Worm (Caenorhabditis elegans) whole organism, L2 larva: ENCODE measurements around the gene srg-45.
A peak's percentile ranks its signal among the peaks of the same experiment; 100 is the strongest.

Source experiments
- C34F6.9 ChIP-seq: fragments of 150-350 bp; optimal IDR thresholded peaks from 2 replicates; lab custom pipeline; 2014; ENCODE audit warnings: missing biosample characterization, missing genetic modification characterization
- F13H6.1 ChIP-seq: sonication (generic microtip); optimal IDR thresholded peaks from 2 replicates; lab custom pipeline; 2016; ENCODE audit warnings: missing genetic modification characterization, missing compliant biosample characterization
- R02D3.7 ChIP-seq: fragments of 150-350 bp; optimal IDR thresholded peaks from 2 replicates; lab custom pipeline; 2014; ENCODE audit warnings: missing biosample characterization, missing genetic modification characterization
- Y55F3AM.14 ChIP-seq: fragments of 200-800 bp; sonication (Bioruptor generic); optimal IDR thresholded peaks from 2 replicates; lab custom pipeline; 2018; ENCODE audit warnings: mild to moderate bottlenecking, missing genetic modification characterization, missing compliant biosample characterization
- ZK546.5 ChIP-seq: sonication (generic microtip); optimal IDR thresholded peaks from 2 replicates; lab custom pipeline; 2017; ENCODE audit warnings: missing biosample characterization, missing genetic modification characterization
- alr-1 ChIP-seq: fragments of 150-350 bp; optimal IDR thresholded peaks from 2 replicates; lab custom pipeline; 2014; ENCODE audit warnings: missing biosample characterization, missing genetic modification characterization
- aly-2 ChIP-seq: fragments of 150-350 bp; optimal IDR thresholded peaks from 2 replicates; lab custom pipeline; 2014; ENCODE audit warnings: missing biosample characterization, missing genetic modification characterization
- ama-1 ChIP-seq: fragments of 150-350 bp; optimal IDR thresholded peaks from 2 replicates; lab custom pipeline; 2018; ENCODE audit warnings: inconsistent platforms
- blmp-1 ChIP-seq: sonication (generic microtip); optimal IDR thresholded peaks from 2 replicates; lab custom pipeline; 2017; ENCODE audit warnings: missing genetic modification characterization, mild to moderate bottlenecking, missing compliant biosample characterization, antibody characterized with exemption, moderate library complexity; ENCODE audit not compliant: insufficient read depth
- ceh-16 ChIP-seq: fragments of 150-350 bp; optimal IDR thresholded peaks from 2 replicates; lab custom pipeline; 2014; ENCODE audit warnings: missing biosample characterization, missing genetic modification characterization
- ceh-82 ChIP-seq: fragments of 150-350 bp; optimal IDR thresholded peaks from 2 replicates; lab custom pipeline; 2014; ENCODE audit warnings: missing biosample characterization, missing genetic modification characterization
- crh-2 ChIP-seq: sonication (generic microtip); optimal IDR thresholded peaks from 2 replicates; lab custom pipeline; 2017; ENCODE audit warnings: missing biosample characterization, missing genetic modification characterization
- dmd-4 ChIP-seq: sonication (generic microtip); optimal IDR thresholded peaks from 2 replicates; lab custom pipeline; 2017; ENCODE audit warnings: missing biosample characterization, missing genetic modification characterization
- egl-27 ChIP-seq: sonication (generic microtip); optimal IDR thresholded peaks from 3 replicates; lab custom pipeline; 2017; ENCODE audit warnings: missing biosample characterization, missing genetic modification reagents, missing genetic modification characterization
- elt-1 ChIP-seq: fragments of 150-350 bp; optimal IDR thresholded peaks from 2 replicates; lab custom pipeline; 2014; ENCODE audit warnings: missing biosample characterization, missing genetic modification characterization
- elt-3 ChIP-seq: sonication (generic microtip); optimal IDR thresholded peaks from 2 replicates; lab custom pipeline; 2017; ENCODE audit warnings: missing biosample characterization, missing genetic modification characterization
- fos-1 ChIP-seq: fragments of 150-350 bp; optimal IDR thresholded peaks from 2 replicates; lab custom pipeline; 2014; ENCODE audit warnings: missing biosample characterization, missing genetic modification characterization
- gmeb-1 ChIP-seq: fragments of 150-350 bp; optimal IDR thresholded peaks from 2 replicates; lab custom pipeline; 2014; ENCODE audit warnings: missing biosample characterization, missing genetic modification characterization
- lin-11 ChIP-seq: fragments of 150-350 bp; sonication (generic microtip); optimal IDR thresholded peaks from 2 replicates; lab custom pipeline; 2014; ENCODE audit warnings: missing biosample characterization, missing genetic modification characterization, inconsistent platforms, mixed read lengths
- lin-13 ChIP-seq: fragments of 150-350 bp; optimal IDR thresholded peaks from 2 replicates; lab custom pipeline; 2014; ENCODE audit warnings: missing biosample characterization, missing genetic modification reagents, missing genetic modification characterization
- lin-39 ChIP-seq: fragments of 150-350 bp; optimal IDR thresholded peaks from 2 replicates; lab custom pipeline; 2014; ENCODE audit warnings: missing biosample characterization, missing genetic modification reagents, missing genetic modification characterization
- lsy-2 ChIP-seq, 2 experiments: fragments of 150-350 bp in 1 of 2; sonication (generic microtip) in 1 of 2; optimal IDR thresholded peaks; 2 replicates each; lab custom pipeline; 2014 to 2017; ENCODE audit warnings: missing biosample characterization in 2 of 2, missing genetic modification characterization in 2 of 2
- mab-5 ChIP-seq: fragments of 150-350 bp; optimal IDR thresholded peaks from 2 replicates; lab custom pipeline; 2014; ENCODE audit warnings: missing biosample characterization, missing genetic modification characterization
- mbf-1 ChIP-seq: sonication (generic microtip); optimal IDR thresholded peaks from 2 replicates; lab custom pipeline; 2017; ENCODE audit warnings: missing biosample characterization, missing genetic modification characterization
- mdl-1 ChIP-seq, 2 experiments: fragments of 150-350 bp in 1 of 2; sonication (generic microtip) in 1 of 2; optimal IDR thresholded peaks; 2 replicates each; lab custom pipeline; 2017; ENCODE audit warnings: missing biosample characterization in 2 of 2, missing genetic modification characterization in 2 of 2
- nhr-10 ChIP-seq: sonication (generic microtip); optimal IDR thresholded peaks from 2 replicates; lab custom pipeline; 2017; ENCODE audit warnings: missing biosample characterization, missing genetic modification characterization
- nhr-11 ChIP-seq: fragments of 150-350 bp; optimal IDR thresholded peaks from 2 replicates; lab custom pipeline; 2014; ENCODE audit warnings: missing biosample characterization, missing genetic modification characterization
- nhr-12 ChIP-seq: fragments of 150-350 bp; optimal IDR thresholded peaks from 2 replicates; lab custom pipeline; 2014; ENCODE audit warnings: missing biosample characterization, missing genetic modification characterization
- nhr-129 ChIP-seq: fragments of 150-350 bp; optimal IDR thresholded peaks from 2 replicates; lab custom pipeline; 2014; ENCODE audit warnings: missing biosample characterization, missing genetic modification characterization
- nhr-21 ChIP-seq: fragments of 150-350 bp; optimal IDR thresholded peaks from 2 replicates; lab custom pipeline; 2014; ENCODE audit warnings: missing biosample characterization, missing genetic modification characterization
- nhr-23 ChIP-seq: fragments of 150-350 bp; optimal IDR thresholded peaks from 2 replicates; lab custom pipeline; 2014; ENCODE audit warnings: missing biosample characterization, missing genetic modification reagents, missing genetic modification characterization
- nhr-237 ChIP-seq: fragments of 150-350 bp; optimal IDR thresholded peaks from 2 replicates; lab custom pipeline; 2014; ENCODE audit warnings: missing biosample characterization, missing genetic modification characterization
- nhr-25 ChIP-seq: fragments of 150-350 bp; sonication (generic microtip); optimal IDR thresholded peaks from 3 replicates; lab custom pipeline; 2014; ENCODE audit warnings: missing biosample characterization, missing genetic modification characterization
- nhr-6 ChIP-seq: fragments of 150-350 bp; optimal IDR thresholded peaks from 2 replicates; lab custom pipeline; 2014; ENCODE audit warnings: missing biosample characterization, missing genetic modification characterization
- nhr-77 ChIP-seq: fragments of 150-350 bp; optimal IDR thresholded peaks from 2 replicates; lab custom pipeline; 2014; ENCODE audit warnings: missing biosample characterization, missing genetic modification characterization
- peb-1 ChIP-seq: fragments of 150-350 bp; optimal IDR thresholded peaks from 2 replicates; lab custom pipeline; 2014; ENCODE audit warnings: missing biosample characterization, missing genetic modification characterization
- sem-4 ChIP-seq: fragments of 150-350 bp; optimal IDR thresholded peaks from 2 replicates; lab custom pipeline; 2014; ENCODE audit warnings: missing biosample characterization, missing genetic modification reagents, missing genetic modification characterization
- skn-1 ChIP-seq: sonication (generic microtip); optimal IDR thresholded peaks from 2 replicates; lab custom pipeline; 2017; ENCODE audit warnings: missing biosample characterization, missing genetic modification characterization
- sma-3 ChIP-seq: sonication (generic microtip); optimal IDR thresholded peaks from 2 replicates; lab custom pipeline; 2016; ENCODE audit warnings: missing genetic modification reagents, missing genetic modification characterization, missing compliant biosample characterization
- sma-9 ChIP-seq, 2 experiments: fragments of 150-350 bp in 1 of 2; sonication (generic microtip) in 1 of 2; optimal IDR thresholded peaks; 2 replicates each; lab custom pipeline; 2014 to 2016; ENCODE audit warnings: missing genetic modification characterization in 2 of 2, mild to moderate bottlenecking in 1 of 2, missing biosample characterization in 1 of 2, missing compliant biosample characterization in 1 of 2, missing genetic modification reagents in 1 of 2, moderate library complexity in 1 of 2
- snpc-4 ChIP-seq: fragments of 150-350 bp; optimal IDR thresholded peaks from 2 replicates; lab custom pipeline; 2014; ENCODE audit warnings: missing biosample characterization, missing genetic modification characterization
- unc-39 ChIP-seq: fragments of 150-350 bp; optimal IDR thresholded peaks from 2 replicates; lab custom pipeline; 2014; ENCODE audit warnings: missing biosample characterization, missing genetic modification characterization
- unc-55 ChIP-seq: fragments of 150-350 bp; sonication (generic microtip); optimal IDR thresholded peaks from 3 replicates; lab custom pipeline; 2014; ENCODE audit warnings: missing biosample characterization, missing genetic modification reagents, missing genetic modification characterization
- unc-62 ChIP-seq: fragments of 150-350 bp; optimal IDR thresholded peaks from 2 replicates; lab custom pipeline; 2014; ENCODE audit warnings: missing biosample characterization, missing genetic modification reagents, missing genetic modification characterization
- zag-1 ChIP-seq: fragments of 150-350 bp; optimal IDR thresholded peaks from 2 replicates; lab custom pipeline; 2014; ENCODE audit warnings: missing biosample characterization, missing genetic modification characterization
- ztf-1 ChIP-seq: fragments of 200-800 bp; sonication (Bioruptor generic); conservative IDR thresholded peaks from 2 replicates; pipeline ENCODE4 v1.3.6; 2022; ENCODE audit warnings: missing genetic modification characterization, missing compliant biosample characterization
- ztf-11 ChIP-seq: sonication (generic microtip); optimal IDR thresholded peaks from 2 replicates; lab custom pipeline; 2017; ENCODE audit warnings: missing biosample characterization, missing genetic modification characterization
- ztf-4 ChIP-seq: fragments of 150-350 bp; optimal IDR thresholded peaks from 2 replicates; lab custom pipeline; 2014; ENCODE audit warnings: missing biosample characterization, missing genetic modification characterization

srg-45 gene

ce11 chrV:12288577-12288976, 18.7 kb upstream of the srg-45 start, which contains the start of gene rskd-1:
Gene rskd-1 (minus strand): TSS chrV:12288615.
- TF ChIP-seq crh-2 (tag; lab: Kevin White, UChicago) (peak; percentile 35), alr-1 (tag; lab: Kevin White, UChicago) (no peak), lsy-2 (tag; optimal IDR thresholded peaks at IDR 0.05; lab: Kevin White, UChicago) (peak in 1 of 2 experiments; percentile 35), C34F6.9 (peak; percentile 27), nhr-23 (tag; lab: Kevin White, UChicago) (no peak), lin-13 (GFP tag; lab: Kevin White, UChicago) (peak; percentile 10), fos-1 (tag; lab: Kevin White, UChicago) (peak; percentile 2), nhr-25 (tag; lab: Kevin White, UChicago) (peak; percentile 53), skn-1 (tag; lab: Kevin White, UChicago) (no peak)
- TF ChIP-seq, all 48 proteins: peak for 6

- peak; percentile 93 for TF ChIP-seq mab-5
- TF ChIP-seq sma-3: peak; percentile 90
- peak; percentile 37 for TF ChIP-seq zag-1 (tag; lab: Kevin White, UChicago)
- TF ChIP-seq mdl-1 (tag; optimal IDR thresholded peaks at IDR 0.05; lab: Kevin White, UChicago): no peak
- no peak for TF ChIP-seq unc-39 (tag; lab: Kevin White, UChicago)
- peak; percentile 47 for TF ChIP-seq blmp-1 (tag; lab: Kevin White, UChicago)
- no peak for TF ChIP-seq ztf-1 (GFP tag; lab: Robert Waterston, UW)
- peak; percentile 70 for TF ChIP-seq nhr-10
- peak; percentile 91 for TF ChIP-seq C34F6.9
- peak; percentile 69 for TF ChIP-seq fos-1 (tag; lab: Kevin White, UChicago)
- no peak for TF ChIP-seq elt-1 (tag; lab: Kevin White, UChicago)
- peak; percentile 88 for TF ChIP-seq F13H6.1 (tag; lab: Kevin White, UChicago)
- TF ChIP-seq aly-2 (tag; lab: Kevin White, UChicago): no peak
- peak; percentile 41 for TF ChIP-seq ama-1 (lab: Kevin White, UChicago)
- peak; percentile 53 for TF ChIP-seq ceh-82 (tag; lab: Kevin White, UChicago)
- TF ChIP-seq gmeb-1 (tag; lab: Kevin White, UChicago): peak; percentile 99
- TF ChIP-seq nhr-6: no peak
- TF ChIP-seq Y55F3AM.14 (GFP tag; lab: Kevin White, UChicago): peak; percentile 22
- TF ChIP-seq elt-3 (tag; lab: Kevin White, UChicago): no peak
- peak; percentile 81 for TF ChIP-seq lin-13 (GFP tag; lab: Kevin White, UChicago)
- peak; percentile 83 for TF ChIP-seq sem-4 (tag; lab: Kevin White, UChicago)
- peak; percentile 74 for TF ChIP-seq snpc-4
- no peak for TF ChIP-seq ztf-11 (tag; lab: Kevin White, UChicago)
- peak; percentile 79 for TF ChIP-seq nhr-21
- peak; percentile 81 for TF ChIP-seq lin-11
- TF ChIP-seq skn-1 (tag; lab: Kevin White, UChicago): no peak
- peak; percentile 91 for TF ChIP-seq crh-2 (tag; lab: Kevin White, UChicago)
- TF ChIP-seq lsy-2 (tag; optimal IDR thresholded peaks at IDR 0.05; lab: Kevin White, UChicago): peak; percentile 90 to 95
- peak; percentile 26 for TF ChIP-seq ZK546.5 (tag; lab: Kevin White, UChicago)
- TF ChIP-seq nhr-77 (tag; lab: Kevin White, UChicago): no peak
- peak; percentile 43 for TF ChIP-seq unc-62 (GFP tag; lab: Kevin White, UChicago)
- TF ChIP-seq nhr-129 (tag; lab: Kevin White, UChicago): peak; percentile 56
- TF ChIP-seq peb-1: no peak
- TF ChIP-seq sma-9 (GFP tag; optimal IDR thresholded peaks at IDR 0.05; lab: Kevin White, UChicago): peak; percentile 95
- TF ChIP-seq sma-9 (tag; optimal IDR thresholded peaks at IDR 0.05; lab: Kevin White, UChicago): no peak
- TF ChIP-seq R02D3.7 (tag; lab: Kevin White, UChicago): peak; percentile 77
- no peak for TF ChIP-seq nhr-23 (tag; lab: Kevin White, UChicago)
- no peak for TF ChIP-seq alr-1 (tag; lab: Kevin White, UChicago)
- peak; percentile 75 for TF ChIP-seq ceh-16 (tag; lab: Kevin White, UChicago)
- no peak for TF ChIP-seq nhr-11 (tag; lab: Kevin White, UChicago)
- peak; percentile 61 for TF ChIP-seq ztf-4 (tag; lab: Kevin White, UChicago)
- no peak for TF ChIP-seq lin-39
- peak; percentile 45 for TF ChIP-seq dmd-4 (tag; lab: Kevin White, UChicago)
- TF ChIP-seq mbf-1 (tag; lab: Kevin White, UChicago): no peak
- TF ChIP-seq unc-55 (GFP tag; lab: Kevin White, UChicago): peak; percentile 95
- TF ChIP-seq nhr-25 (tag; lab: Kevin White, UChicago): peak; percentile 88
- TF ChIP-seq nhr-12 (tag; lab: Kevin White, UChicago): no peak
- TF ChIP-seq nhr-237: peak; percentile 56
- peak; percentile 65 for TF ChIP-seq egl-27
Observed at ce11 chrV:12291587-12291986, 15.7 kb upstream of the srg-45 start, which contains the start of the genes srpa-68 and srh-16. Gene srpa-68 (minus strand): TSS chrV:12291658. Gene srh-16 (plus strand): TSS chrV:12291861.
